Fruit fly (Drosophila melanogaster) whole organism, embryonic: ENCODE measurements around the gene Notum.

ENCODE experiments used
- Ada2b ChIP-seq: fragments of 200-800 bp; sonication (Bioruptor generic); IDR thresholded peaks from 2 replicates; pipeline ENCODE4 v1.3.6; 2022; ENCODE audit warnings: missing biosample characterization, missing genetic modification characterization
- CG10274 ChIP-seq: fragments of 200-800 bp; sonication (Bioruptor generic); optimal IDR thresholded peaks from 3 replicates; lab custom pipeline; 2017; ENCODE audit warnings: missing biosample characterization, mild to moderate bottlenecking, missing genetic modification characterization
- CG11085 ChIP-seq: fragments of 200-800 bp; sonication (Bioruptor generic); IDR thresholded peaks from 2 replicates; pipeline ENCODE4 v1.3.6; 2022; ENCODE audit warnings: missing biosample characterization, missing genetic modification characterization
- CG12391 ChIP-seq: fragments of 200-800 bp; sonication (Bioruptor generic); optimal IDR thresholded peaks from 3 replicates; lab custom pipeline; 2018; ENCODE audit warnings: missing biosample characterization, mild to moderate bottlenecking, missing genetic modification characterization, moderate library complexity
- CG13624 ChIP-seq: fragments of 200-800 bp; sonication (Bioruptor generic); optimal IDR thresholded peaks from 2 replicates; lab custom pipeline; 2016; ENCODE audit warnings: missing biosample characterization, missing genetic modification characterization
- CG13775 ChIP-seq: fragments of 200-800 bp; sonication (Bioruptor generic); optimal IDR thresholded peaks from 3 replicates; lab custom pipeline; 2017; ENCODE audit warnings: missing biosample characterization, mild to moderate bottlenecking, missing genetic modification characterization
- CG15269 ChIP-seq: fragments of 200-800 bp; sonication (Bioruptor generic); optimal IDR thresholded peaks from 2 replicates; lab custom pipeline; 2018; ENCODE audit warnings: missing biosample characterization, mild to moderate bottlenecking, missing genetic modification characterization, moderate library complexity
- CG1647 ChIP-seq: fragments of 200-800 bp; sonication (Bioruptor generic); optimal IDR thresholded peaks from 3 replicates; lab custom pipeline; 2016; ENCODE audit warnings: missing biosample characterization, missing genetic modification characterization
- CG17328 ChIP-seq: fragments of 200-800 bp; sonication (Bioruptor generic); IDR thresholded peaks from 2 replicates; pipeline ENCODE4 v1.3.6; 2022; ENCODE audit warnings: missing biosample characterization, missing genetic modification characterization
- CG17568 ChIP-seq: fragments of 200-800 bp; sonication (Bioruptor generic); optimal IDR thresholded peaks from 2 replicates; lab custom pipeline; 2018; ENCODE audit warnings: missing biosample characterization, mild to moderate bottlenecking, missing genetic modification characterization, moderate library complexity
- CG17612 ChIP-seq: fragments of 200-800 bp; sonication (Bioruptor generic); IDR thresholded peaks from 2 replicates; pipeline ENCODE4 v1.3.6; 2022; ENCODE audit warnings: missing biosample characterization, missing genetic modification characterization
- CG2116 ChIP-seq: fragments of 200-800 bp; sonication (Bioruptor generic); optimal IDR thresholded peaks from 3 replicates; lab custom pipeline; 2018; ENCODE audit warnings: missing biosample characterization, mild to moderate bottlenecking, missing genetic modification characterization
- CG30403 ChIP-seq: fragments of 200-800 bp; sonication (Bioruptor generic); optimal IDR thresholded peaks from 3 replicates; lab custom pipeline; 2016; ENCODE audit warnings: missing biosample characterization, missing genetic modification characterization
- CG31224 ChIP-seq: fragments of 200-800 bp; sonication (Bioruptor generic); IDR thresholded peaks from 2 replicates; pipeline ENCODE4 v1.3.6; 2022; ENCODE audit warnings: missing biosample characterization, missing genetic modification characterization
- CG3407 ChIP-seq: fragments of 200-800 bp; sonication (Bioruptor generic); optimal IDR thresholded peaks from 2 replicates; lab custom pipeline; 2018; ENCODE audit warnings: missing biosample characterization, mild to moderate bottlenecking, missing genetic modification characterization
- CG42726 ChIP-seq: fragments of 200-800 bp; sonication (Bioruptor generic); IDR thresholded peaks from 2 replicates; pipeline ENCODE4 v1.3.6; 2022; ENCODE audit warnings: missing biosample characterization, missing genetic modification characterization; ENCODE audit not compliant: partially characterized antibody
- CG43689 ChIP-seq: fragments of 200-800 bp; sonication (Bioruptor generic); IDR thresholded peaks from 2 replicates; pipeline ENCODE4 v1.3.6; 2022; ENCODE audit warnings: missing biosample characterization, missing genetic modification characterization
- CG7271 ChIP-seq: fragments of 200-800 bp; sonication (Bioruptor generic); optimal IDR thresholded peaks from 2 replicates; lab custom pipeline; 2018; ENCODE audit warnings: missing biosample characterization, mild to moderate bottlenecking, missing genetic modification characterization, moderate library complexity
- CG7839 ChIP-seq: fragments of 200-800 bp; sonication (Bioruptor generic); optimal IDR thresholded peaks from 3 replicates; lab custom pipeline; 2018; ENCODE audit warnings: missing biosample characterization, mild to moderate bottlenecking, missing genetic modification characterization, moderate library complexity
- D19A ChIP-seq: fragments of 200-800 bp; optimal IDR thresholded peaks from 3 replicates; lab custom pipeline; 2019; ENCODE audit warnings: missing biosample characterization, mild to moderate bottlenecking, missing genetic modification characterization, moderate library complexity
- D19B ChIP-seq: fragments of 200-800 bp; sonication (Bioruptor generic); optimal IDR thresholded peaks from 2 replicates; lab custom pipeline; 2017; ENCODE audit warnings: missing biosample characterization, mild to moderate bottlenecking, missing genetic modification characterization
- Dad ChIP-seq: fragments of 200-800 bp; sonication (Bioruptor generic); optimal IDR thresholded peaks from 3 replicates; lab custom pipeline; 2016; ENCODE audit warnings: missing biosample characterization, missing genetic modification characterization
- Deaf1 ChIP-seq: fragments of 200-800 bp; optimal IDR thresholded peaks from 3 replicates; lab custom pipeline; 2019; ENCODE audit warnings: missing biosample characterization, mild to moderate bottlenecking, missing genetic modification characterization, moderate library complexity
- Dfd ChIP-seq, 2 experiments: fragments of >200 bp; optimal IDR thresholded peaks; 2 replicates each; lab custom pipeline; 2017; ENCODE audit warnings: missing biosample characterization in 2 of 2, missing genetic modification characterization in 2 of 2
- Dip2 ChIP-seq: fragments of 200-800 bp; sonication (Bioruptor generic); IDR thresholded peaks from 2 replicates; pipeline ENCODE4 v1.3.6; 2022; ENCODE audit warnings: missing biosample characterization, missing genetic modification characterization
- Dll ChIP-seq: fragments of 200-800 bp; sonication (Bioruptor generic); IDR thresholded peaks from 4 replicates; pipeline ENCODE4 v1.3.6; 2022; ENCODE audit warnings: missing biosample characterization, missing genetic modification characterization; ENCODE audit not compliant: partially characterized antibody
- Elba2 ChIP-seq: fragments of 200-800 bp; sonication (Bioruptor generic); optimal IDR thresholded peaks from 3 replicates; lab custom pipeline; 2016; ENCODE audit warnings: missing biosample characterization, missing genetic modification characterization
- HLH4C ChIP-seq: fragments of 200-800 bp; sonication (Bioruptor generic); IDR thresholded peaks from 3 replicates; pipeline ENCODE4 v1.3.6; 2022; ENCODE audit warnings: missing biosample characterization, missing genetic modification characterization; ENCODE audit not compliant: partially characterized antibody
- NC2α ChIP-seq: fragments of 200-800 bp; sonication (Bioruptor generic); optimal IDR thresholded peaks from 2 replicates; lab custom pipeline; 2016; ENCODE audit warnings: missing biosample characterization, missing genetic modification characterization
- NfI ChIP-seq: fragments of 200-800 bp; sonication (Bioruptor generic); optimal IDR thresholded peaks from 3 replicates; lab custom pipeline; 2018; ENCODE audit warnings: missing biosample characterization, mild to moderate bottlenecking, missing genetic modification characterization, moderate library complexity
- YL-1 ChIP-seq: fragments of 200-800 bp; sonication (Bioruptor generic); optimal IDR thresholded peaks from 3 replicates; lab custom pipeline; 2017; ENCODE audit warnings: missing biosample characterization, mild to moderate bottlenecking, missing genetic modification characterization
- ab ChIP-seq: fragments of 200-800 bp; sonication (Bioruptor generic); optimal IDR thresholded peaks from 2 replicates; lab custom pipeline; 2016; ENCODE audit warnings: missing biosample characterization, missing genetic modification characterization
- ara ChIP-seq: fragments of 200-800 bp; sonication (Bioruptor generic); IDR thresholded peaks from 2 replicates; pipeline ENCODE4 v1.3.6; 2022; ENCODE audit warnings: missing biosample characterization, missing genetic modification characterization
- ase ChIP-seq: fragments of 200-800 bp; sonication (Bioruptor generic); IDR thresholded peaks from 3 replicates; pipeline ENCODE4 v1.3.6; 2022; ENCODE audit warnings: missing biosample characterization, missing genetic modification characterization
- bsh ChIP-seq, 2 experiments: fragments of 200-800 bp; sonication (Bioruptor generic); optimal IDR thresholded peaks; 2 replicates each; lab custom pipeline; 2017 to 2018; ENCODE audit warnings: mild to moderate bottlenecking in 2 of 2, missing biosample characterization in 2 of 2, missing genetic modification characterization in 2 of 2, moderate library complexity in 1 of 2
- chn ChIP-seq: fragments of 200-800 bp; sonication (Bioruptor generic); optimal IDR thresholded peaks from 2 replicates; lab custom pipeline; 2016; ENCODE audit warnings: missing biosample characterization, missing genetic modification characterization
- disco-r ChIP-seq: fragments of 200-800 bp; sonication (Bioruptor generic); optimal IDR thresholded peaks from 2 replicates; lab custom pipeline; 2016; ENCODE audit warnings: missing biosample characterization, missing genetic modification characterization
- emc ChIP-seq: fragments of 200-800 bp; sonication (Bioruptor generic); optimal IDR thresholded peaks from 2 replicates; lab custom pipeline; 2016; ENCODE audit warnings: missing biosample characterization, missing genetic modification characterization
- en ChIP-seq: fragments of 200-800 bp; sonication (Bioruptor generic); optimal IDR thresholded peaks from 2 replicates; lab custom pipeline; 2016; ENCODE audit warnings: missing biosample characterization, missing genetic modification characterization
- exex ChIP-seq: fragments of 200-800 bp; sonication (Bioruptor generic); optimal IDR thresholded peaks from 4 replicates; lab custom pipeline; 2018; ENCODE audit warnings: missing biosample characterization, mild to moderate bottlenecking, missing genetic modification characterization, moderate library complexity
- grn ChIP-seq: fragments of 200-800 bp; sonication (Bioruptor generic); optimal IDR thresholded peaks from 3 replicates; lab custom pipeline; 2017; ENCODE audit warnings: missing biosample characterization, missing genetic modification characterization
- gro ChIP-seq: fragments of 200-800 bp; sonication (Bioruptor generic); optimal IDR thresholded peaks from 2 replicates; lab custom pipeline; 2016; ENCODE audit warnings: missing biosample characterization, missing genetic modification characterization
- hbn ChIP-seq: fragments of 200-800 bp; sonication (Bioruptor generic); IDR thresholded peaks from 2 replicates; pipeline ENCODE4 v1.3.6; 2022; ENCODE audit warnings: missing biosample characterization, missing genetic modification characterization; ENCODE audit not compliant: partially characterized antibody
- nom ChIP-seq: fragments of 200-800 bp; sonication (Bioruptor generic); optimal IDR thresholded peaks from 2 replicates; lab custom pipeline; 2017; ENCODE audit warnings: missing biosample characterization, missing genetic modification characterization, mild to moderate bottlenecking, moderate library complexity, missing genetic modification reagents
- p53 ChIP-seq: fragments of 200-800 bp; sonication (Bioruptor generic); optimal IDR thresholded peaks from 2 replicates; lab custom pipeline; 2016; ENCODE audit warnings: missing biosample characterization, missing genetic modification characterization
- pfk ChIP-seq: fragments of 200-800 bp; sonication (Bioruptor generic); optimal IDR thresholded peaks from 2 replicates; lab custom pipeline; 2018; ENCODE audit warnings: missing biosample characterization, mild to moderate bottlenecking, missing genetic modification characterization, moderate library complexity
- psq ChIP-seq: fragments of 200-800 bp; sonication (Bioruptor generic); optimal IDR thresholded peaks from 2 replicates; lab custom pipeline; 2017; ENCODE audit warnings: missing biosample characterization, missing genetic modification characterization
- wor ChIP-seq: fragments of 200-800 bp; sonication (Bioruptor generic); IDR thresholded peaks from 2 replicates; pipeline ENCODE4 v1.3.6; 2022; ENCODE audit warnings: missing biosample characterization, missing genetic modification characterization
- zen ChIP-seq: fragments of 200-800 bp; sonication (Bioruptor generic); optimal IDR thresholded peaks from 3 replicates; lab custom pipeline; 2018; ENCODE audit warnings: missing biosample characterization, mild to moderate bottlenecking, missing genetic modification characterization, moderate library complexity

Notum gene

dm6 chr3L:16011319-16012210, 11.7 kb upstream of the Notum start, which contains the start of gene mib1 (continued):
- TF ChIP-seq Elba2 (GFP tag; lab: Kevin White, UChicago): no peak
- no peak for TF ChIP-seq CG17612 (GFP tag; lab: Robert Waterston, UW)
- TF ChIP-seq chn (GFP tag; lab: Kevin White, UChicago): peak; percentile 30
- no peak for TF ChIP-seq exex (tag; lab: Kevin White, UChicago)
- no peak for TF ChIP-seq p53 (GFP tag; lab: Kevin White, UChicago)
- TF ChIP-seq ara (GFP tag; lab: Robert Waterston, UW): peak; percentile 32; the same call in 1 of the 2 replicates
- TF ChIP-seq gro (GFP tag; lab: Kevin White, UChicago): peak; percentile 61
- no peak for TF ChIP-seq CG31224
- TF ChIP-seq D19A: no peak
- peak; percentile 91 for TF ChIP-seq YL-1 (GFP tag; lab: Kevin White, UChicago)
- peak; percentile 76 for TF ChIP-seq nom (GFP tag; lab: Kevin White, UChicago)
- TF ChIP-seq Dip2 (GFP tag; lab: Robert Waterston, UW): no peak
- TF ChIP-seq CG3407 (GFP tag; lab: Kevin White, UChicago): no peak
- no peak for TF ChIP-seq CG43689
- TF ChIP-seq CG13775: no peak
- no peak for TF ChIP-seq CG17568 (GFP tag; lab: Kevin White, UChicago)
- TF ChIP-seq CG30403 (GFP tag; lab: Kevin White, UChicago): peak; percentile 5
- TF ChIP-seq wor (GFP tag; lab: Robert Waterston, UW): no peak
- TF ChIP-seq Dll (GFP tag; lab: Robert Waterston, UW): peak; percentile 84
- TF ChIP-seq psq (GFP tag; lab: Kevin White, UChicago): peak; percentile 11
- no peak for TF ChIP-seq en (GFP tag; lab: Kevin White, UChicago)
- TF ChIP-seq grn: no peak
- peak; percentile 65 for TF ChIP-seq CG12391 (tag; lab: Kevin White, UChicago)
- peak; percentile 94 for TF ChIP-seq CG42726 (GFP tag; lab: Robert Waterston, UW)
- no peak for TF ChIP-seq pfk (GFP tag; lab: Kevin White, UChicago)
- no peak for TF ChIP-seq ab
- peak; percentile 50 for TF ChIP-seq CG13624 (GFP tag; lab: Kevin White, UChicago)
- TF ChIP-seq CG10274 (GFP tag; lab: Kevin White, UChicago): no peak
- peak; percentile 91 for TF ChIP-seq hbn (GFP tag; lab: Robert Waterston, UW)
- TF ChIP-seq CG7839 (tag; lab: Kevin White, UChicago): no peak
- TF ChIP-seq CG17328 (GFP tag; lab: Robert Waterston, UW): peak; percentile 56
- no peak for TF ChIP-seq D19B
- TF ChIP-seq disco-r: peak; percentile 12
- no peak for TF ChIP-seq ase
- no peak for TF ChIP-seq CG7271 (tag; lab: Kevin White, UChicago)
- TF ChIP-seq NC2α (GFP tag; lab: Kevin White, UChicago): no peak
- no peak for TF ChIP-seq bsh (GFP tag; optimal IDR thresholded peaks at IDR 0.05; lab: Kevin White, UChicago)
- no peak for TF ChIP-seq CG15269 (tag; lab: Kevin White, UChicago)
- TF ChIP-seq zen (tag; lab: Kevin White, UChicago): no peak
- no peak for TF ChIP-seq CG1647
- peak; percentile 26 for TF ChIP-seq emc (GFP tag; lab: Kevin White, UChicago)
- TF ChIP-seq Deaf1 (tag; lab: Kevin White, UChicago): peak; percentile 13
- no peak for TF ChIP-seq CG11085 (GFP tag; lab: Robert Waterston, UW)
- no peak for TF ChIP-seq Ada2b (GFP tag; lab: Robert Waterston, UW)
- TF ChIP-seq NfI (GFP tag; lab: Kevin White, UChicago): peak; percentile 53
- TF ChIP-seq Dfd (GFP tag; optimal IDR thresholded peaks at IDR 0.05; lab: Kevin White, UChicago): no peak
- peak; percentile 47 for TF ChIP-seq CG2116
- peak; percentile 42 for TF ChIP-seq Dad (GFP tag; lab: Kevin White, UChicago)
- TF ChIP-seq HLH4C (GFP tag; lab: Robert Waterston, UW): peak; percentile 84
